Worm (Caenorhabditis elegans): ENCODE measurements around the gene K12H6.2.

Gene K12H6.2

ce11 chrII:2832098-2832497 is 16.8 kb upstream of the K12H6.2 start:
- no peak for TF ChIP-seq egl-27 (tag; optimal IDR thresholded peaks at IDR 0.05)
- no peak for TF ChIP-seq ztf-11 (tag; optimal IDR thresholded peaks at IDR 0.05)
- TF ChIP-seq madf-5 (GFP tag; IDR thresholded peaks at IDR 0.05), result no peak
- TF ChIP-seq Y75B8A.6 (GFP tag; IDR thresholded peaks at IDR 0.05), result no peak
- no peak for TF ChIP-seq nhr-77 (tag; optimal IDR thresholded peaks at IDR 0.05)
- TF ChIP-seq dpl-1 (GFP tag; optimal IDR thresholded peaks at IDR 0.05), result no peak
- TF ChIP-seq mep-1 (tag; optimal IDR thresholded peaks at IDR 0.05), result no peak
- no peak for TF ChIP-seq F37D6.2 (tag; optimal IDR thresholded peaks at IDR 0.05)
- TF ChIP-seq lin-15B (tag; optimal IDR thresholded peaks at IDR 0.05), result no peak
- no peak for TF ChIP-seq arid-1 (GFP tag; conservative IDR thresholded peaks at IDR 0.05)
- TF ChIP-seq lin-1 (GFP tag; IDR thresholded peaks at IDR 0.05), result no peak
- no peak for TF ChIP-seq tra-1 (GFP tag; IDR thresholded peaks at IDR 0.05)
- no peak for TF ChIP-seq F49E8.2 (tag; optimal IDR thresholded peaks at IDR 0.05; ENCODE audit: borderline replicate concordance)
- no peak for TF ChIP-seq pha-4 (GFP tag; IDR thresholded peaks at IDR 0.05)
- TF ChIP-seq pha-4 (tag; optimal IDR thresholded peaks at IDR 0.05), result peak; percentile 50
- TF ChIP-seq nhr-10 (tag; optimal IDR thresholded peaks at IDR 0.05), result no peak
- TF ChIP-seq lim-7 (GFP tag; IDR thresholded peaks at IDR 0.05), result no peak
- no peak for TF ChIP-seq php-3 (GFP tag; IDR thresholded peaks at IDR 0.05)
- no peak for TF ChIP-seq dmd-9 (GFP tag; IDR thresholded peaks at IDR 0.05)
- TF ChIP-seq ceh-32 (tag; optimal IDR thresholded peaks at IDR 0.05; ENCODE audit: poor library complexity), result no peak
- peak; percentile 36 for TF ChIP-seq aha-1 (tag)
- no peak for TF ChIP-seq R02D3.7 (tag; optimal IDR thresholded peaks at IDR 0.05)
- TF ChIP-seq rbr-2 (tag; optimal IDR thresholded peaks at IDR 0.05), result no peak
- TF ChIP-seq ceh-20 (GFP tag; IDR thresholded peaks at IDR 0.05), result no peak
- TF ChIP-seq D1046.2 (GFP tag; IDR thresholded peaks at IDR 0.05), result no peak
- TF ChIP-seq ama-1 (optimal IDR thresholded peaks at IDR 0.05), result no peak
- TF ChIP-seq hlh-30 (tag; optimal IDR thresholded peaks at IDR 0.05; ENCODE audit: insufficient read depth), result no peak
- no peak for TF ChIP-seq Y48G9A.11 (GFP tag; IDR thresholded peaks at IDR 0.05)
- TF ChIP-seq zag-1 (tag; optimal IDR thresholded peaks at IDR 0.05), result no peak
- TF ChIP-seq snpc-4 (tag; optimal IDR thresholded peaks at IDR 0.05), result no peak
- no peak for TF ChIP-seq mxl-2 (GFP tag; conservative IDR thresholded peaks at IDR 0.05)
- TF ChIP-seq nhr-6 (tag; optimal IDR thresholded peaks at IDR 0.05), result peak; percentile 25
- peak in 1 of 2 experiments; percentile 11 for TF ChIP-seq daf-16 (GFP tag; optimal IDR thresholded peaks at IDR 0.05)
- peak; percentile 40 for TF ChIP-seq daf-16 (tag; optimal IDR thresholded peaks at IDR 0.05)
- no peak for TF ChIP-seq lin-13 (GFP tag; optimal IDR thresholded peaks at IDR 0.05)
- TF ChIP-seq nhr-111 (GFP tag; optimal IDR thresholded peaks at IDR 0.05), result no peak
- peak; percentile 22; the same call in 1 of the 2 replicates for TF ChIP-seq dmd-6 (GFP tag; IDR thresholded peaks at IDR 0.05)
- TF ChIP-seq ces-1 (GFP tag; optimal IDR thresholded peaks at IDR 0.05), result no peak
- no peak for TF ChIP-seq unc-39 (tag; optimal IDR thresholded peaks at IDR 0.05)
- no peak for TF ChIP-seq lin-29 (GFP tag; IDR thresholded peaks at IDR 0.05)
- TF ChIP-seq zfp-2 (tag; optimal IDR thresholded peaks at IDR 0.05), result no peak
- peak; percentile 9 for TF ChIP-seq hlh-11 (tag; optimal IDR thresholded peaks at IDR 0.05)
- TF ChIP-seq mdt-29 (GFP tag; IDR thresholded peaks at IDR 0.05), result no peak
- TF ChIP-seq ceh-28 (tag; optimal IDR thresholded peaks at IDR 0.05), result no peak
- no peak for TF ChIP-seq tag-97 (GFP tag; IDR thresholded peaks at IDR 0.05)
- TF ChIP-seq nhr-28 (tag; optimal IDR thresholded peaks at IDR 0.05), result peak; percentile 53
- peak in 1 of 2 experiments; percentile 38 for TF ChIP-seq lsy-2 (tag; optimal IDR thresholded peaks at IDR 0.05)
- no peak for TF ChIP-seq spr-1 (tag; optimal IDR thresholded peaks at IDR 0.05)
